Worm (Caenorhabditis elegans) whole organism, late embryonic: ENCODE measurements around the gene AH10.4.

ENCODE experiments used
- ceh-24 ChIP-seq: sonication (generic microtip); optimal IDR thresholded peaks from 2 replicates; lab custom pipeline; 2016; ENCODE audit warnings: mild to moderate bottlenecking, missing genetic modification characterization, missing compliant biosample characterization
- ceh-45 ChIP-seq: fragments of 200-800 bp; sonication (Bioruptor generic); IDR thresholded peaks from 2 replicates; pipeline ENCODE4 v1.3.6; 2022; ENCODE audit warnings: missing genetic modification reagents, missing genetic modification characterization, missing compliant biosample characterization
- dve-1 ChIP-seq: sonication (generic microtip); optimal IDR thresholded peaks from 2 replicates; lab custom pipeline; 2017; ENCODE audit warnings: antibody characterized with exemption, mild to moderate bottlenecking, missing genetic modification characterization, missing compliant biosample characterization
- hlh-15 ChIP-seq: sonication (generic microtip); optimal IDR thresholded peaks from 2 replicates; lab custom pipeline; 2016; ENCODE audit warnings: missing genetic modification characterization, missing compliant biosample characterization
- pros-1 ChIP-seq: fragments of 150-350 bp; optimal IDR thresholded peaks from 2 replicates; lab custom pipeline; 2014; ENCODE audit warnings: missing biosample characterization, missing genetic modification reagents, missing genetic modification characterization
- unc-42 ChIP-seq: sonication (generic microtip); optimal IDR thresholded peaks from 2 replicates; lab custom pipeline; 2016; ENCODE audit warnings: missing genotype, missing genetic modification characterization, missing compliant biosample characterization
- unc-55 ChIP-seq: sonication (generic microtip); optimal IDR thresholded peaks from 2 replicates; lab custom pipeline; 2017; ENCODE audit warnings: missing biosample characterization, missing genetic modification reagents, missing genetic modification characterization
- unc-86 ChIP-seq: sonication (generic microtip); optimal IDR thresholded peaks from 2 replicates; lab custom pipeline; 2016; ENCODE audit warnings: missing genetic modification characterization, missing compliant biosample characterization

DNA sequence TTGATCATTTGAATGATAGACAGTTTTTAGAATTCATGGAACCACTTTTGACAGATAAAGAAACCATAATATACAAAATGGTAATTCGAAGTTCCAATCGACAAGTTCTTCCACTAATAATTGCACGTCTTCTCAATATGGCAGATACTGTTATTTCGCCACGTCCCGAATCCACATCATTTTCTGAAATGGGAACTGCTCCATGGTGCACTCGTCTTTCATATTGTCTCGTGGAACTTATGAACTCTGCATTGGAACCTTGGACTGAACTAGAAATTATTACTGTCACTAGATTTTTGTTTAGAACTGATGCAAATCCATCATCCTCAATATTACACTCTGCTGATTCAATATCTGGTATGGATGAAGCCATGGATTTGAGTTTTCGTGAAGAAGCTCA is 49.4 kb upstream of the AH10.4 start:
- TF ChIP-seq ceh-24 (tag; lab: Kevin White, UChicago) (no peak), unc-55 (no peak), pros-1 (tag; lab: Kevin White, UChicago) (no peak), ceh-45 (GFP tag; lab: Robert Waterston, UW) (no peak), hlh-15 (tag; lab: Kevin White, UChicago) (no peak), unc-42 (tag; lab: Kevin White, UChicago) (no peak), dve-1 (tag; lab: Kevin White, UChicago) (no peak), unc-86 (tag; lab: Kevin White, UChicago) (no peak)
